Fruit fly (Drosophila melanogaster) whole organism, embryonic: ENCODE results near the gene mwh.

Source experiments
- Adf1 ChIP-seq: fragments of 200-800 bp; sonication (Bioruptor generic); IDR thresholded peaks from 2 replicates; pipeline ENCODE4 v1.3.6; 2022; ENCODE audit warnings: missing biosample characterization, missing genetic modification characterization
- Aef1 ChIP-seq: fragments of 200-800 bp; sonication (Bioruptor generic); IDR thresholded peaks from 3 replicates; pipeline ENCODE4 v1.3.6; 2022; ENCODE audit warnings: missing biosample characterization, missing genetic modification characterization
- CG11560 ChIP-seq: fragments of 200-800 bp; sonication (Bioruptor generic); IDR thresholded peaks from 3 replicates; pipeline ENCODE4 v1.3.6; 2022; ENCODE audit warnings: missing biosample characterization, missing genetic modification characterization
- CG12104 ChIP-seq: fragments of 200-800 bp; sonication (Bioruptor generic); optimal IDR thresholded peaks from 3 replicates; lab custom pipeline; 2016; ENCODE audit warnings: missing biosample characterization, missing genetic modification characterization
- CG12236 ChIP-seq: fragments of 200-800 bp; sonication (Bioruptor generic); optimal IDR thresholded peaks from 2 replicates; lab custom pipeline; 2016; ENCODE audit warnings: missing biosample characterization, missing genetic modification characterization
- CG13296 ChIP-seq: fragments of 200-800 bp; sonication (Bioruptor generic); optimal IDR thresholded peaks from 3 replicates; lab custom pipeline; 2018; ENCODE audit warnings: missing biosample characterization, mild to moderate bottlenecking, missing genetic modification characterization
- CG17385 ChIP-seq: fragments of 200-800 bp; sonication (Bioruptor generic); optimal IDR thresholded peaks from 3 replicates; lab custom pipeline; 2018; ENCODE audit warnings: missing biosample characterization, mild to moderate bottlenecking, missing genetic modification characterization
- CG1792 ChIP-seq: fragments of 200-800 bp; sonication (Bioruptor generic); optimal IDR thresholded peaks from 2 replicates; lab custom pipeline; 2016; ENCODE audit warnings: missing biosample characterization, missing genetic modification characterization
- CG1832 ChIP-seq: fragments of 200-800 bp; sonication (Bioruptor generic); optimal IDR thresholded peaks from 2 replicates; lab custom pipeline; 2017; ENCODE audit warnings: missing biosample characterization, mild to moderate bottlenecking, missing genetic modification characterization, inconsistent platforms
- CG4360 ChIP-seq: fragments of 200-800 bp; sonication (Bioruptor generic); IDR thresholded peaks from 2 replicates; pipeline ENCODE4 v1.3.6; 2022; ENCODE audit warnings: missing biosample characterization, missing genetic modification characterization
- CG5180 ChIP-seq: fragments of 200-800 bp; sonication (Bioruptor generic); optimal IDR thresholded peaks from 3 replicates; lab custom pipeline; 2017; ENCODE audit warnings: missing biosample characterization, missing genetic modification characterization, mild to moderate bottlenecking, moderate library complexity, missing genetic modification reagents
- CG5245 ChIP-seq: fragments of 200-800 bp; sonication (Bioruptor generic); optimal IDR thresholded peaks from 3 replicates; lab custom pipeline; 2016; ENCODE audit warnings: missing biosample characterization, missing genetic modification characterization
- CG7556 ChIP-seq: fragments of 200-800 bp; sonication (Bioruptor generic); optimal IDR thresholded peaks from 2 replicates; lab custom pipeline; 2017; ENCODE audit warnings: missing biosample characterization, mild to moderate bottlenecking, missing genetic modification characterization
- D ChIP-seq, 2 experiments: fragments of 200-800 bp in 1 of 2; fragments of >200 bp in 1 of 2; sonication (Bioruptor generic) in 1 of 2; optimal IDR thresholded peaks; 2 replicates in 1 of 2; 3 replicates in 1 of 2; lab custom pipeline; 2017; ENCODE audit warnings: mild to moderate bottlenecking in 1 of 2, missing biosample characterization in 1 of 2, missing genetic modification characterization in 1 of 2, missing genetic modification reagents in 1 of 2
- D19A ChIP-seq: fragments of 200-800 bp; optimal IDR thresholded peaks from 3 replicates; lab custom pipeline; 2019; ENCODE audit warnings: missing biosample characterization, mild to moderate bottlenecking, missing genetic modification characterization, moderate library complexity
- Drgx ChIP-seq: fragments of 200-800 bp; sonication (Bioruptor generic); IDR thresholded peaks from 2 replicates; pipeline ENCODE4 v1.3.6; 2022; ENCODE audit warnings: missing biosample characterization, missing genetic modification characterization
- E2f1 ChIP-seq: fragments of 200-800 bp; sonication (Bioruptor generic); IDR thresholded peaks from 2 replicates; pipeline ENCODE4 v1.3.6; 2022; ENCODE audit warnings: missing biosample characterization, missing genetic modification characterization
- Jarid2 ChIP-seq: fragments of 200-800 bp; sonication (Bioruptor generic); optimal IDR thresholded peaks from 3 replicates; lab custom pipeline; 2017; ENCODE audit warnings: mild to moderate bottlenecking, missing biosample characterization, missing genetic modification reagents, missing genetic modification characterization
- Nf-YB ChIP-seq: fragments of 200-800 bp; sonication (Bioruptor generic); optimal IDR thresholded peaks from 3 replicates; lab custom pipeline; 2019; ENCODE audit warnings: missing biosample characterization, mild to moderate bottlenecking, missing genetic modification characterization, moderate library complexity
- Opbp ChIP-seq: fragments of 200-800 bp; sonication (Bioruptor generic); IDR thresholded peaks from 3 replicates; pipeline ENCODE4 v1.3.6; 2022; ENCODE audit warnings: missing biosample characterization, missing genetic modification characterization; ENCODE audit not compliant: partially characterized antibody
- Scr ChIP-seq: fragments of 200-800 bp; sonication (Bioruptor generic); IDR thresholded peaks from 2 replicates; pipeline ENCODE4 v1.3.6; 2022; ENCODE audit warnings: missing biosample characterization, missing genetic modification characterization; ENCODE audit not compliant: partially characterized antibody
- Sry-δ ChIP-seq: fragments of 200-800 bp; sonication (Bioruptor generic); optimal IDR thresholded peaks from 2 replicates; lab custom pipeline; 2016; ENCODE audit warnings: missing biosample characterization, missing genetic modification characterization
- Trl ChIP-seq, 3 experiments: fragments of >200 bp in 2 of 3; fragments of 200-800 bp in 1 of 3; sonication (Bioruptor generic) in 1 of 3; optimal IDR thresholded peaks; 2 replicates in 1 of 3; 3 replicates in 2 of 3; lab custom pipeline; 2016 to 2017; ENCODE audit warnings: missing biosample characterization in 1 of 3, missing genetic modification characterization in 1 of 3
- abd-A ChIP-seq: fragments of 200-800 bp; sonication (Bioruptor generic); optimal IDR thresholded peaks from 3 replicates; lab custom pipeline; 2019; ENCODE audit warnings: missing biosample characterization, mild to moderate bottlenecking, missing genetic modification characterization, moderate library complexity
- bsh ChIP-seq, 2 experiments: fragments of 200-800 bp; sonication (Bioruptor generic); optimal IDR thresholded peaks; 2 replicates each; lab custom pipeline; 2017 to 2018; ENCODE audit warnings: mild to moderate bottlenecking in 2 of 2, missing biosample characterization in 2 of 2, missing genetic modification characterization in 2 of 2, moderate library complexity in 1 of 2
- chinmo ChIP-seq: fragments of 200-800 bp; sonication (Bioruptor generic); IDR thresholded peaks from 4 replicates; pipeline ENCODE4 v1.3.6; 2022; ENCODE audit warnings: missing biosample characterization, missing genetic modification characterization; ENCODE audit not compliant: partially characterized antibody
- crol ChIP-seq: fragments of 200-800 bp; sonication (Bioruptor generic); IDR thresholded peaks from 2 replicates; pipeline ENCODE4 v1.3.6; 2022; ENCODE audit warnings: missing biosample characterization, missing genetic modification characterization
- exex ChIP-seq: fragments of 200-800 bp; sonication (Bioruptor generic); optimal IDR thresholded peaks from 4 replicates; lab custom pipeline; 2018; ENCODE audit warnings: missing biosample characterization, mild to moderate bottlenecking, missing genetic modification characterization, moderate library complexity
- eyg ChIP-seq: fragments of 200-800 bp; sonication (Bioruptor generic); optimal IDR thresholded peaks from 3 replicates; lab custom pipeline; 2016; ENCODE audit warnings: missing biosample characterization, missing genetic modification characterization
- ftz-f1 ChIP-seq: fragments of 200-800 bp; sonication (Bioruptor generic); optimal IDR thresholded peaks from 2 replicates; lab custom pipeline; 2016; ENCODE audit warnings: missing biosample characterization, missing genetic modification characterization
- hbn ChIP-seq: fragments of 200-800 bp; sonication (Bioruptor generic); IDR thresholded peaks from 2 replicates; pipeline ENCODE4 v1.3.6; 2022; ENCODE audit warnings: missing biosample characterization, missing genetic modification characterization; ENCODE audit not compliant: partially characterized antibody
- nerfin-2 ChIP-seq: fragments of 200-800 bp; sonication (Bioruptor generic); IDR thresholded peaks from 2 replicates; pipeline ENCODE4 v1.3.6; 2022; ENCODE audit warnings: missing biosample characterization, missing genetic modification characterization; ENCODE audit not compliant: partially characterized antibody
- pros ChIP-seq: fragments of 200-800 bp; sonication (Bioruptor generic); optimal IDR thresholded peaks from 3 replicates; lab custom pipeline; 2019; ENCODE audit warnings: missing biosample characterization, mild to moderate bottlenecking, missing genetic modification characterization, moderate library complexity
- sqz ChIP-seq: fragments of 200-800 bp; sonication (Bioruptor generic); optimal IDR thresholded peaks from 3 replicates; lab custom pipeline; 2018; ENCODE audit warnings: missing biosample characterization, mild to moderate bottlenecking, missing genetic modification characterization
- unpg ChIP-seq: fragments of 200-800 bp; sonication (Bioruptor generic); optimal IDR thresholded peaks from 3 replicates; lab custom pipeline; 2018; ENCODE audit warnings: missing biosample characterization, mild to moderate bottlenecking, missing genetic modification characterization, moderate library complexity
- vvl ChIP-seq: fragments of 200-800 bp; sonication (Bioruptor generic); IDR thresholded peaks from 2 replicates; pipeline ENCODE4 v1.3.6; 2022; ENCODE audit warnings: missing biosample characterization, missing genetic modification characterization
- wor ChIP-seq: fragments of 200-800 bp; sonication (Bioruptor generic); IDR thresholded peaks from 2 replicates; pipeline ENCODE4 v1.3.6; 2022; ENCODE audit warnings: missing biosample characterization, missing genetic modification characterization
- z ChIP-seq: fragments of 200-800 bp; sonication (Bioruptor generic); IDR thresholded peaks from 3 replicates; pipeline ENCODE4 v1.3.6; 2022; ENCODE audit warnings: missing biosample characterization, missing genetic modification characterization

The mwh gene

dm6 chr3L:1178115-1178583 lies 22.4 kb upstream of the mwh start (continued):
- no peak for TF ChIP-seq hbn (GFP tag; lab: Robert Waterston, UW)
- no peak for TF ChIP-seq E2f1 (GFP tag; lab: Robert Waterston, UW)
- TF ChIP-seq exex, result no peak
- no peak for TF ChIP-seq CG13296
- peak; percentile 8 for TF ChIP-seq D (optimal IDR thresholded peaks at IDR 0.05; lab: Kevin White, UChicago)
- no peak for TF ChIP-seq D (GFP tag; optimal IDR thresholded peaks at IDR 0.05; lab: Kevin White, UChicago)
- no peak for TF ChIP-seq eyg (GFP tag; lab: Kevin White, UChicago)
- TF ChIP-seq Scr (GFP tag; lab: Robert Waterston, UW), result 0 out of 2 replicates have a peak, but pooled peaks have one; percentile 31
- TF ChIP-seq CG17385 (GFP tag; lab: Kevin White, UChicago), result peak; percentile 86
- peak; percentile 41 for TF ChIP-seq sqz (GFP tag; lab: Kevin White, UChicago)
- no peak for TF ChIP-seq CG5245 (GFP tag; lab: Kevin White, UChicago)
- TF ChIP-seq pros (GFP tag; lab: Kevin White, UChicago), result peak; percentile 39
- peak; percentile 64 for TF ChIP-seq vvl (GFP tag; lab: Robert Waterston, UW)
- TF ChIP-seq D19A (tag; lab: Kevin White, UChicago), result no peak
- no peak for TF ChIP-seq CG12236 (GFP tag; lab: Kevin White, UChicago)
- TF ChIP-seq Adf1 (GFP tag; lab: Robert Waterston, UW), result peak; percentile 87
- TF ChIP-seq chinmo (GFP tag; lab: Robert Waterston, UW), result peak; percentile 92; the same call in 2 of the 4 replicates
- 0 out of 3 replicates have a peak, but pooled peaks have one; percentile 4 for TF ChIP-seq z (GFP tag; lab: Robert Waterston, UW)
- TF ChIP-seq Trl (optimal IDR thresholded peaks at IDR 0.05; lab: Kevin White, UChicago), result peak; percentile 67 to 74
- peak; percentile 6 for TF ChIP-seq Trl (GFP tag; optimal IDR thresholded peaks at IDR 0.05; lab: Kevin White, UChicago)
- 0 out of 3 replicates have a peak, but pooled peaks have one; percentile 43 for TF ChIP-seq Opbp
- TF ChIP-seq Aef1 (GFP tag; lab: Robert Waterston, UW), result peak; percentile 88
- TF ChIP-seq CG5180 (GFP tag; lab: Kevin White, UChicago), result no peak
- TF ChIP-seq wor (GFP tag; lab: Robert Waterston, UW), result no peak
- TF ChIP-seq Sry-δ (GFP tag; lab: Kevin White, UChicago), result no peak
- TF ChIP-seq CG11560 (tag; lab: Robert Waterston, UW), result no peak
- no peak for TF ChIP-seq CG12104 (GFP tag; lab: Kevin White, UChicago)
- TF ChIP-seq crol (GFP tag; lab: Robert Waterston, UW), result peak; percentile 88
- TF ChIP-seq nerfin-2 (GFP tag; lab: Robert Waterston, UW), result no peak
- no peak for TF ChIP-seq unpg
- no peak for TF ChIP-seq CG7556 (GFP tag; lab: Kevin White, UChicago)
- peak; percentile 23 for TF ChIP-seq abd-A (tag; lab: Kevin White, UChicago)
- peak; percentile 86 for TF ChIP-seq CG4360 (GFP tag; lab: Robert Waterston, UW)
- TF ChIP-seq Drgx (GFP tag; lab: Robert Waterston, UW), result peak; percentile 55
- peak; percentile 94 for TF ChIP-seq Nf-YB (GFP tag; lab: Kevin White, UChicago)
- peak; percentile 70 for TF ChIP-seq Jarid2 (GFP tag; lab: Kevin White, UChicago)
- TF ChIP-seq CG1832 (GFP tag; lab: Kevin White, UChicago), result peak; percentile 87
- TF ChIP-seq bsh (GFP tag; optimal IDR thresholded peaks at IDR 0.05; lab: Kevin White, UChicago), result peak in 1 of 2 experiments; percentile 40
- TF ChIP-seq CG1792 (GFP tag; lab: Kevin White, UChicago), result no peak
- peak; percentile 14 for TF ChIP-seq ftz-f1 (GFP tag; lab: Kevin White, UChicago)
